Worm (Caenorhabditis elegans): Measurements from ENCODE around the gene F55D10.4.

Gene F55D10.4

ce11 chrX:4678029-4678428 lies 42.4 kb downstream of the F55D10.4 start, which contains the start of gene flp-11:
Gene flp-11, minus strand, starts transcription at chrX:4678129.
- no peak for TF ChIP-seq mdl-1 (tag; optimal IDR thresholded peaks at IDR 0.05)
- no peak for TF ChIP-seq ama-1 (optimal IDR thresholded peaks at IDR 0.05)
- TF ChIP-seq ZK546.5 (tag; optimal IDR thresholded peaks at IDR 0.05), result no peak
- TF ChIP-seq snpc-4 (tag; optimal IDR thresholded peaks at IDR 0.05), result no peak
- TF ChIP-seq mml-1 (tag; optimal IDR thresholded peaks at IDR 0.05), result no peak
- no peak for TF ChIP-seq ceh-9 (tag; optimal IDR thresholded peaks at IDR 0.05)
- no peak for TF ChIP-seq fkh-2 (tag; optimal IDR thresholded peaks at IDR 0.05)
- no peak for TF ChIP-seq ztf-11 (tag; optimal IDR thresholded peaks at IDR 0.05)
- TF ChIP-seq daf-12 (tag; optimal IDR thresholded peaks at IDR 0.05), result no peak
- TF ChIP-seq ceh-28 (tag; optimal IDR thresholded peaks at IDR 0.05), result no peak
- no peak for TF ChIP-seq nhr-23 (tag; optimal IDR thresholded peaks at IDR 0.05)
- no peak for TF ChIP-seq lin-39 (tag; optimal IDR thresholded peaks at IDR 0.05)
- no peak for TF ChIP-seq nhr-28 (tag; optimal IDR thresholded peaks at IDR 0.05)
- TF ChIP-seq nhr-237 (tag; optimal IDR thresholded peaks at IDR 0.05), result no peak
- no peak for TF ChIP-seq jun-1 (tag; optimal IDR thresholded peaks at IDR 0.05)
- TF ChIP-seq tbx-2 (tag; optimal IDR thresholded peaks at IDR 0.05), result no peak
- no peak for TF ChIP-seq lin-15B (tag; optimal IDR thresholded peaks at IDR 0.05)
- TF ChIP-seq pqm-1 (tag; optimal IDR thresholded peaks at IDR 0.05), result no peak
- no peak for TF ChIP-seq ztf-4 (tag; optimal IDR thresholded peaks at IDR 0.05)
- no peak for TF ChIP-seq nhr-67 (tag; optimal IDR thresholded peaks at IDR 0.05)

DNA sequence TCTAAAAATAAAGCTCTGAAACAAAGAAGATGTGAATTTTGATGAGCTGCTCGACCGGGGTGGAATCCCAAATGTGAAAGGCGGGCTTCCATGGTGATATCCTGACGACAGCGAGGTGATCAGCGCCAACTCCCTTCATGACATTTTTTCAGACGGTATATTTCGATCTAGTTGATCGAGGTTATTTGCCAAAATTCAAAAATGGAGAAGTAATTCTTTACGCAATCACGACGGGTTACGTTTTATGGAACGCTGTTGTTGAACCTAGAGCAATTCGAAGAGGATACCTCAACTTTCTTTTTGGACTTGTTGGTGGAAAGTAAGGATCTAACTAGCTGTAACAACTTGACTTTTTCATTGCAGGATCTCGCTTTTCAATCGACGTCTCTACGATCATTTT lies 43.8 kb downstream of the F55D10.4 start:
- TF ChIP-seq egl-27 (tag; optimal IDR thresholded peaks at IDR 0.05) (no peak), nhr-23 (tag; optimal IDR thresholded peaks at IDR 0.05) (no peak), pqm-1 (tag; optimal IDR thresholded peaks at IDR 0.05) (no peak), ama-1 (optimal IDR thresholded peaks at IDR 0.05) (no peak), nhr-76 (tag; optimal IDR thresholded peaks at IDR 0.05) (no peak), snpc-4 (tag; optimal IDR thresholded peaks at IDR 0.05) (no peak), elt-3 (tag; optimal IDR thresholded peaks at IDR 0.05) (no peak), nhr-77 (tag; optimal IDR thresholded peaks at IDR 0.05) (no peak), nhr-28 (tag; optimal IDR thresholded peaks at IDR 0.05) (no peak), eor-1 (tag; optimal IDR thresholded peaks at IDR 0.05) (no peak), nfya-1 (tag; optimal IDR thresholded peaks at IDR 0.05; ENCODE audit: insufficient read depth) (no peak), lin-39 (tag; optimal IDR thresholded peaks at IDR 0.05) (no peak), jun-1 (tag; optimal IDR thresholded peaks at IDR 0.05) (no peak), lsy-12 (tag; optimal IDR thresholded peaks at IDR 0.05) (no peak), daf-12 (tag; optimal IDR thresholded peaks at IDR 0.05) (no peak), sea-2 (GFP tag; optimal IDR thresholded peaks at IDR 0.05) (no peak)

DNA sequence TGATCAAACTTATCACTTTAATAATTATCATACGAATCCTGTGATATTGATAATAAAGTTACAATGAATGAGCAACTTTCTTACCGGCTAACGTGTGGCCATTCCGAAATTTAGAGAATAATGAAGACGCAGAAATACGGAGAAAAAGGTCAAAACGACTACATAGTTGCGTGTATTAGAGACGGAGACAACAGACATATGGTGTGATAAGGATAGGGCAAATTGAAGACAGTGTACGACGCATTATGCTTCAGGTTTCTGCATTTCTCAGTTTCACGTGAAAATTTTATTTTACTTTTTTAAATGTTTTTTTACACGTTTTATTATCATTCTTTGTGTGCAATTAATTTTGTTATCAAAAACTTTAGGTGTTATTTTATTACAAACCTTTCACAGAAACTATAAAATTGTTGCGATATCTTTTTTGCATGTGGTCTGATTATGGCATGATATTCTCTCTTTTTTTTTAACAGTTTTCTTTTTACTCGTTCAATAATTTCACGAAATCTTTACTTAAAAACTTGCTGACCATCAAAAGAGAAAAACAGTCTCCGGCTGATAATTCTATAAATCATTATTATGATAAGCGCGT lies 47.2 kb downstream of the F55D10.4 start, which contains the start of gene tmem-135:
tmem-135 (plus strand) TSS at position 542 of the 592 bp plus-strand sequence.
- TF ChIP-seq elt-2 (tag; optimal IDR thresholded peaks at IDR 0.05) (peak; percentile 73), mdl-1 (tag; optimal IDR thresholded peaks at IDR 0.05) (no peak), tbx-2 (tag; optimal IDR thresholded peaks at IDR 0.05) (no peak), pqm-1 (tag; optimal IDR thresholded peaks at IDR 0.05) (peak; percentile 42), R02D3.7 (tag; optimal IDR thresholded peaks at IDR 0.05) (no peak)

DNA sequence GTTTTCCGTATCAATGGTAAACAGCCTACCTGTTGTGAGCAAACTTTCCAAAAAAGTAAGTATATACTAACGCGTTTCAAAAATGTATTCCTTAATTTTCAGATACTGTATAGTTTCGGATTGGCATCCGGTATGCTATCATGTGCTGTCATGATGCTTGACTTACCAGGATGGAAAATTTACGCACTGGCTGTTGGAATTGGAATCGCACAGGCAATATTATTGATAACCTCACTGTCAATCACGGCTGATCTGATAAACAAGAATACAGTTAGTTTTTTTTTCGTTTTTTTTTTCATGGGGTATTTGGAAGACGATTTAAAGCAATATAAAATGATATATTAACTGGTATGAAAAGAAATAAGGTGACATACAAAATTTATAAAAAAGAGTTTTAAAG lies 48.6 kb downstream of the F55D10.4 start:
- TF ChIP-seq pqm-1 (tag; optimal IDR thresholded peaks at IDR 0.05) (no peak), fos-1 (tag; optimal IDR thresholded peaks at IDR 0.05) (no peak), tbx-2 (tag; optimal IDR thresholded peaks at IDR 0.05) (no peak), fkh-10 (GFP tag; optimal IDR thresholded peaks at IDR 0.05) (no peak), ceh-16 (tag; optimal IDR thresholded peaks at IDR 0.05) (no peak), elt-2 (tag; optimal IDR thresholded peaks at IDR 0.05) (peak; percentile 48), eor-1 (tag; optimal IDR thresholded peaks at IDR 0.05) (no peak), nhr-28 (tag; optimal IDR thresholded peaks at IDR 0.05) (no peak)

- TF ChIP-seq pha-4 (tag; optimal IDR thresholded peaks at IDR 0.05) (peak; percentile 7), ZK546.5 (tag; optimal IDR thresholded peaks at IDR 0.05) (no peak)
Observed at ce11 chrX:4667788-4668187, 52.7 kb downstream of the F55D10.4 start, which contains the start of gene mfsd-12. Gene mfsd-12, plus strand, starts transcription at chrX:4668088.

Data from whole organism, L3 larva.